Worm (Caenorhabditis elegans) whole organism, early embryonic: Measurements from ENCODE around the gene Y49F6B.6.
"Not testable (repeated sequence)": the region's sequence is repeated elsewhere in the genome, so short reads cannot be mapped to it uniquely, and the experiment has no call there.

Source experiments
- B0310.2 ChIP-seq: sonication (generic microtip); optimal IDR thresholded peaks from 2 replicates; lab custom pipeline; 2016; ENCODE audit warnings: mild to moderate bottlenecking, missing genetic modification characterization, missing compliant biosample characterization
- F13C5.2 ChIP-seq: sonication (generic microtip); optimal IDR thresholded peaks from 2 replicates; lab custom pipeline; 2017; ENCODE audit warnings: mild to moderate bottlenecking, missing genetic modification characterization, inconsistent platforms, missing compliant biosample characterization
- aly-1 ChIP-seq: sonication (generic microtip); optimal IDR thresholded peaks from 2 replicates; lab custom pipeline; 2016; ENCODE audit warnings: missing genetic modification characterization, missing compliant biosample characterization
- ama-1 ChIP-seq: fragments of 150-350 bp; optimal IDR thresholded peaks from 2 replicates; lab custom pipeline; 2014
- ceh-13 ChIP-seq: fragments of 200-800 bp; sonication (Bioruptor generic); optimal IDR thresholded peaks from 2 replicates; lab custom pipeline; 2018; ENCODE audit warnings: mild to moderate bottlenecking, missing genetic modification characterization, missing compliant biosample characterization
- ceh-36 ChIP-seq: sonication (generic microtip); optimal IDR thresholded peaks from 2 replicates; lab custom pipeline; 2016; ENCODE audit warnings: missing genetic modification characterization, inconsistent platforms, missing compliant biosample characterization
- ets-7 ChIP-seq: sonication (generic microtip); optimal IDR thresholded peaks from 2 replicates; lab custom pipeline; 2016; ENCODE audit warnings: missing genotype, missing genetic modification characterization, missing compliant biosample characterization
- flt-1 ChIP-seq: fragments of 200-800 bp; sonication (Bioruptor generic); IDR thresholded peaks from 2 replicates; pipeline ENCODE4 v1.3.6; 2022; ENCODE audit warnings: missing genetic modification characterization, missing compliant biosample characterization
- hmbx-1 ChIP-seq: sonication (generic microtip); optimal IDR thresholded peaks from 2 replicates; lab custom pipeline; 2016; ENCODE audit warnings: mild to moderate bottlenecking, missing genetic modification characterization, missing compliant biosample characterization
- hmg-4 ChIP-seq: fragments of 200-800 bp; sonication (Bioruptor generic); optimal IDR thresholded peaks from 2 replicates; lab custom pipeline; 2018; ENCODE audit warnings: mild to moderate bottlenecking, missing genetic modification characterization, missing compliant biosample characterization
- hnd-1 ChIP-seq: sonication (generic microtip); optimal IDR thresholded peaks from 2 replicates; lab custom pipeline; 2016; ENCODE audit warnings: missing genetic modification characterization, missing compliant biosample characterization
- pes-1 ChIP-seq: fragments of 200-800 bp; sonication (Bioruptor generic); IDR thresholded peaks from 2 replicates; pipeline ENCODE4 v1.3.6; 2022; ENCODE audit warnings: missing genetic modification reagents, missing genetic modification characterization, missing compliant biosample characterization
- scrt-1 ChIP-seq: fragments of 200-800 bp; sonication (Bioruptor generic); IDR thresholded peaks from 2 replicates; pipeline ENCODE4 v1.3.6; 2022; ENCODE audit warnings: missing genetic modification characterization, missing compliant biosample characterization
- sea-1 ChIP-seq: fragments of 200-800 bp; sonication (Bioruptor generic); conservative IDR thresholded peaks from 2 replicates; pipeline ENCODE4 v1.3.6; 2022; ENCODE audit warnings: missing genetic modification characterization, missing compliant biosample characterization
- tbx-11 ChIP-seq: fragments of 200-800 bp; sonication (Bioruptor generic); IDR thresholded peaks from 2 replicates; pipeline ENCODE4 v1.3.6; 2022; ENCODE audit warnings: missing genetic modification characterization, missing compliant biosample characterization
- tbx-37 ChIP-seq: fragments of 200-800 bp; sonication (Bioruptor generic); conservative IDR thresholded peaks from 2 replicates; pipeline ENCODE4 v1.3.6; 2022; ENCODE audit warnings: missing genetic modification reagents, missing genetic modification characterization, missing compliant biosample characterization
- tra-4 ChIP-seq: sonication (generic microtip); optimal IDR thresholded peaks from 2 replicates; lab custom pipeline; 2017; ENCODE audit warnings: missing genetic modification characterization, missing compliant biosample characterization

Y49F6B.6 gene

DNA sequence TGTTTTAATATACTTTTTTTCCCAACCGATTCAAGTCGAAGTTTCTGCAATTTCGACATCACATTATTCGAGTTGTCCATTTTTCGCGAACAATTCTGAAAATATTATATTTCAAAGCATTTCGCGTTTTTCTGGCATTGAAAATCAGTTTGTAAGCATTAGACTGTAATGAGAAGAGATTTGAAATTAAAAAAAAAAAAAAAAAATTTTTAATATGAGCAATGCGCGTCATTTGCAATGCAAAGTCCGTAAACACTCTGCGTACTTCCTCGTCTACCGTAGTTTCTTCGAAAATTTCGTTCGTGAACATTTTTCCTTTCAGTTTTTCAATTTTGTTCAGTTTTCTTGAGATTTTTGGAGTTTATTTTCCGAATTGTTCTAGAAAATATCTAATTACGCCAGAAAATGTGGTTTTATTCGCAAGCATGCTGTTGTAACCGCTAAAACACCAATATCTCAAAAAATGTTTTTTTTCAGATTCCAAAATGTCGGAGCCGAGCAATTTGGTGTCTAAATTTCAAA is 27.6 kb upstream of the Y49F6B.6 start, which contains the start of the genes C16C8.5 and C16C8.16:
TSS of gene C16C8.5 (minus strand) at position 101 of the 522 bp plus-strand sequence.
TSS of gene C16C8.16 (plus strand) at position 472 of the 522 bp plus-strand sequence.
- TF ChIP-seq tra-4 (tag; lab: Kevin White, UChicago) (no peak), hnd-1 (tag; lab: Kevin White, UChicago) (no peak), F13C5.2 (tag; lab: Kevin White, UChicago) (no peak), scrt-1 (GFP tag; lab: Robert Waterston, UW) (no peak), aly-1 (no peak), hmg-4 (GFP tag; lab: Kevin White, UChicago) (no peak), ets-7 (tag; lab: Kevin White, UChicago) (no peak), pes-1 (GFP tag; lab: Robert Waterston, UW) (no peak), sea-1 (GFP tag; lab: Robert Waterston, UW) (no peak), ama-1 (lab: Kevin White, UChicago) (no peak), ceh-13 (no peak), tbx-11 (GFP tag; lab: Robert Waterston, UW) (no peak), tbx-37 (GFP tag; lab: Robert Waterston, UW) (no peak), B0310.2 (tag; lab: Kevin White, UChicago) (no peak)

DNA sequence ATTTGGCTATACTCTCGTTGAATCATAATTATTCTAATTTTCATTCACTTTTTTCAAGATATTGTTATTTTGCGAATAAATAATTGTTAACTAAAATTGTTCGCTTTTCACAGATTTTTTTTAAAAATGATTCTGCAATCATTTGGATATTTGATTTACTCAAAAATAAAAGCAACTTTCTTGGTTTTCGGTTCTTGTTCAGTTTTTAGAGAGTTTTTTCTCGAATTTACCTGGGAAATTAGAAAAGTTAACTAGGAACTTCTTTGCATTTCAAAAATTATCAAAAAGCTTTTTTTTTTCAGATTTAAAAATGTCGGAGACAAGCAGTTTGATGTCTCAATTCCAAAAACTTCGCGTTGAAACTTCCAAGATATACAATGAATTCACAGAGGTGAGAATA is 26.3 kb upstream of the Y49F6B.6 start, which contains the start of the genes C16C8.20 and gldi-6:
TSS of gene C16C8.20 (plus strand) at position 301 of the 400 bp plus-strand sequence.
TSS of gene gldi-6 (plus strand) at position 301 of the 400 bp plus-strand sequence.
- TF ChIP-seq ama-1 (lab: Kevin White, UChicago) = no peak
- no peak for TF ChIP-seq F13C5.2 (tag; lab: Kevin White, UChicago)
- no peak for TF ChIP-seq ets-7 (tag; lab: Kevin White, UChicago)
- TF ChIP-seq hmbx-1 (tag; lab: Kevin White, UChicago) = no peak
- TF ChIP-seq pes-1 (GFP tag; lab: Robert Waterston, UW) = no peak
- no peak for TF ChIP-seq ceh-36 (tag; lab: Kevin White, UChicago)
- TF ChIP-seq sea-1 (GFP tag; lab: Robert Waterston, UW) = no peak
- TF ChIP-seq ceh-13 = no peak
- TF ChIP-seq tbx-37 (GFP tag; lab: Robert Waterston, UW) = no peak
- no peak for TF ChIP-seq aly-1
- TF ChIP-seq tra-4 (tag; lab: Kevin White, UChicago) = no peak

DNA sequence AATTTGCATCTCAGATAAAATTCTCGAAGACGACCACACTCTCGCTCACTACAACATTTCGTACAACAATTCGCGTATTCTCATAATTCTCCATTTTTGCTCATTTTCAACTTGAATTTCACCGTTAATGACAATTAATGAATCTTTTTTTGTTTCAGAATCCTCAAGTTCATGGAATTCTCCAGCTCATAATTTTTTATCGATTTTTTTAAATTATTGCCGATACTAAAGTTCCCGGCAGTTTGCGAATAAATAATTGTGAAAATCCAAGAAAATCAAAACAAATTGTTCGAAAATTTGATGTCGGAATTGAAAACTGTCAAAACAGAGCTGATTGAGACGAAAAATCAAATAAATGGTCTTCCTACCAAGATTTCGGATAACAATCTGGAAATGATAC is 25.0 kb upstream of the Y49F6B.6 start, which contains the start of gene C16C8.21:
TSS of gene C16C8.21 (plus strand) at position 301 of the 400 bp plus-strand sequence.
- TF ChIP-seq ceh-13 (no peak), hmbx-1 (tag; lab: Kevin White, UChicago) (no peak), hnd-1 (tag; lab: Kevin White, UChicago) (no peak), scrt-1 (GFP tag; lab: Robert Waterston, UW) (no peak), hmg-4 (GFP tag; lab: Kevin White, UChicago) (no peak), sea-1 (GFP tag; lab: Robert Waterston, UW) (no peak), F13C5.2 (tag; lab: Kevin White, UChicago) (no peak), ama-1 (lab: Kevin White, UChicago) (no peak), tbx-37 (GFP tag; lab: Robert Waterston, UW) (no peak), flt-1 (GFP tag; lab: Robert Waterston, UW) (no peak), tbx-11 (GFP tag; lab: Robert Waterston, UW) (no peak), aly-1 (no peak), tra-4 (tag; lab: Kevin White, UChicago) (no peak), ets-7 (tag; lab: Kevin White, UChicago) (no peak), pes-1 (GFP tag; lab: Robert Waterston, UW) (no peak), ceh-36 (tag; lab: Kevin White, UChicago) (no peak), B0310.2 (tag; lab: Kevin White, UChicago) (no peak)

DNA sequence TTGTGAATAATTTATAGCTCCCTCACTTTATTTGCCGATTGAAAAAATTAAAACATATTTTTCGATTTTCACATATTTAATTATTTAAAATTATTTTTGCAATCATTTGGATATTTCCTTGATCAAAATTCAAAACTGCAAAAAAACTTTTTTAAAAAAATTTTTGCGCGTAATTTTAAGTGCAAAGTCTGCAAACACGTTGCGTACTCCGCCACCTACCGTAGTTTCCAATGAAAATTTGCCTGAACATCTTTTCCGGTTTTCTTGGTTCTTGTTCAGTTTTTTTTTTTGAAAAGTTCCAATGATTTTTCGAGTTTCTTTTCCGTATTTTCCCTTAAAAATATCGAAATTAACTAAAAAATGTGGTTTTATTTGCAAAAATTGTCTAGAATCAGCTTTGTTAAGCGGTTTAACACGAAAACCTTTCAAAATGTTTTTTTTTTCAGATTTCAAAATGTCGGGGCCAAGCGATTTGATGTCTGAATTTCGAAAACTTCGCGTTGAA is 24.1 kb upstream of the Y49F6B.6 start, which contains the start of gene C16C8.25:
TSS of gene C16C8.25 (plus strand) at position 455 of the 505 bp plus-strand sequence.
- TF ChIP-seq hmg-4 (GFP tag; lab: Kevin White, UChicago) = no peak
- TF ChIP-seq hnd-1 (tag; lab: Kevin White, UChicago) = no peak
- no peak for TF ChIP-seq aly-1
- TF ChIP-seq pes-1 (GFP tag; lab: Robert Waterston, UW) = no peak
- no peak for TF ChIP-seq tbx-37 (GFP tag; lab: Robert Waterston, UW)
- TF ChIP-seq ama-1 (lab: Kevin White, UChicago) = no peak
- TF ChIP-seq ceh-36 (tag; lab: Kevin White, UChicago) = no peak
- no peak for TF ChIP-seq hmbx-1 (tag; lab: Kevin White, UChicago)
- TF ChIP-seq flt-1 (GFP tag; lab: Robert Waterston, UW) = no peak
- no peak for TF ChIP-seq F13C5.2 (tag; lab: Kevin White, UChicago)
- TF ChIP-seq tbx-11 (GFP tag; lab: Robert Waterston, UW) = no peak
- no peak for TF ChIP-seq tra-4 (tag; lab: Kevin White, UChicago)
- no peak for TF ChIP-seq scrt-1 (GFP tag; lab: Robert Waterston, UW)
- TF ChIP-seq ceh-13 = no peak
- TF ChIP-seq B0310.2 (tag; lab: Kevin White, UChicago) = no peak
- no peak for TF ChIP-seq ets-7 (tag; lab: Kevin White, UChicago)
- TF ChIP-seq sea-1 (GFP tag; lab: Robert Waterston, UW) = no peak

DNA sequence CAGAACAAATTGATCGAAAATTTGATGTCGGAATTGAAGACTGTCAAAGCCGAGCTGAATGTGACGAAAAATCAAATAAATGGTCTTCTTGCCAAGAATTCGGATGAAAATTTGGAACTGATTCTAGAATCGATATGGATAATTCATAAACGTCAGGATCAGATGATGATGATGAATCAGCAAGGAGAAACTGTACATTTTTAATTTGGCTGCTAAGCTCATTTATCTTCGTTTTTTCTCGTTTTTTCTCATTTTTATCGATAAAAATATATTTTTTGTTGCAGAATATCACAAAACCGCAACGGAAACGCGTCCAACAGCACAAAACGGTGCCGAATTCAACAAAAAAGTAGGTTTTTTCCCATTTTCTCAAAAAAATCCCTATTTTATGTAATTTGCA is 23.4 kb upstream of the Y49F6B.6 start, which contains the start of gene C16C8.14:
TSS of gene C16C8.14 (plus strand) at position 301 of the 400 bp plus-strand sequence.
- TF ChIP-seq ets-7 (tag; lab: Kevin White, UChicago); tbx-11 (GFP tag; lab: Robert Waterston, UW); pes-1 (GFP tag; lab: Robert Waterston, UW): not testable (repeated sequence)

DNA sequence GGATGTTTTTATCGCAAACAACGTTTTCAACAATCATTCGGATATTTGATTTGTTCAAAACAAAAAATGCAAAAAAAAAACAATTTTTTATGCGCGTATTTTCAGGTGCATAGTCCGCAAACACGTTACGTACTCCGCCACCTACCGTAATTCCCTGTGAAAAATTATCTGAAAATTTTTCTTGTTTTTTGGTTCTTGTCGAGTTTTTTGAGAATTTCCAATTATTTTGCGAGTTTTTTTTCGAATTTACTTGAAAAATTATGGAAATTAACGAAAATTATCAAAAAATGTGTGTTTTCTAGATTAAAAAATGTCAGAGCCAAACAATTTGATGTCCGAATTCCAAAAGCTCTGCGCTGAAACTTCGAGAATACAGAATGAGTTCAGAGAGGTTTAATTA is 20.5 kb upstream of the Y49F6B.6 start, which contains the start of gene C16C8.12:
TSS of gene C16C8.12 (plus strand) at position 301 of the 400 bp plus-strand sequence.
- no peak for TF ChIP-seq hmbx-1 (tag; lab: Kevin White, UChicago)
- TF ChIP-seq hmg-4 (GFP tag; lab: Kevin White, UChicago) = no peak
- TF ChIP-seq ets-7 (tag; lab: Kevin White, UChicago) = no peak
- no peak for TF ChIP-seq ceh-13
- TF ChIP-seq F13C5.2 (tag; lab: Kevin White, UChicago) = no peak
- TF ChIP-seq tbx-11 (GFP tag; lab: Robert Waterston, UW) = no peak
- TF ChIP-seq scrt-1 (GFP tag; lab: Robert Waterston, UW) = no peak
- TF ChIP-seq sea-1 (GFP tag; lab: Robert Waterston, UW) = no peak
- TF ChIP-seq B0310.2 (tag; lab: Kevin White, UChicago) = no peak
- TF ChIP-seq ceh-36 (tag; lab: Kevin White, UChicago) = no peak
- TF ChIP-seq hnd-1 (tag; lab: Kevin White, UChicago) = no peak
- no peak for TF ChIP-seq tbx-37 (GFP tag; lab: Robert Waterston, UW)
- TF ChIP-seq ama-1 (lab: Kevin White, UChicago) = no peak
- TF ChIP-seq flt-1 (GFP tag; lab: Robert Waterston, UW) = no peak
